Worm (Caenorhabditis elegans) whole organism, early embryonic: ENCODE measurements around the gene ZK622.1.

Source experiments
- aly-1 ChIP-seq: sonication (generic microtip); optimal IDR thresholded peaks from 2 replicates; lab custom pipeline; 2016; ENCODE audit warnings: missing genetic modification characterization, missing compliant biosample characterization
- ama-1 ChIP-seq: fragments of 150-350 bp; optimal IDR thresholded peaks from 2 replicates; lab custom pipeline; 2014
- ceh-13 ChIP-seq: fragments of 200-800 bp; sonication (Bioruptor generic); optimal IDR thresholded peaks from 2 replicates; lab custom pipeline; 2018; ENCODE audit warnings: mild to moderate bottlenecking, missing genetic modification characterization, missing compliant biosample characterization
- ceh-36 ChIP-seq: sonication (generic microtip); optimal IDR thresholded peaks from 2 replicates; lab custom pipeline; 2016; ENCODE audit warnings: missing genetic modification characterization, inconsistent platforms, missing compliant biosample characterization
- ets-7 ChIP-seq: sonication (generic microtip); optimal IDR thresholded peaks from 2 replicates; lab custom pipeline; 2016; ENCODE audit warnings: missing genotype, missing genetic modification characterization, missing compliant biosample characterization
- flt-1 ChIP-seq: fragments of 200-800 bp; sonication (Bioruptor generic); IDR thresholded peaks from 2 replicates; pipeline ENCODE4 v1.3.6; 2022; ENCODE audit warnings: missing genetic modification characterization, missing compliant biosample characterization
- hmbx-1 ChIP-seq: sonication (generic microtip); optimal IDR thresholded peaks from 2 replicates; lab custom pipeline; 2016; ENCODE audit warnings: mild to moderate bottlenecking, missing genetic modification characterization, missing compliant biosample characterization
- hnd-1 ChIP-seq: sonication (generic microtip); optimal IDR thresholded peaks from 2 replicates; lab custom pipeline; 2016; ENCODE audit warnings: missing genetic modification characterization, missing compliant biosample characterization
- pes-1 ChIP-seq: fragments of 200-800 bp; sonication (Bioruptor generic); IDR thresholded peaks from 2 replicates; pipeline ENCODE4 v1.3.6; 2022; ENCODE audit warnings: missing genetic modification reagents, missing genetic modification characterization, missing compliant biosample characterization
- scrt-1 ChIP-seq: fragments of 200-800 bp; sonication (Bioruptor generic); IDR thresholded peaks from 2 replicates; pipeline ENCODE4 v1.3.6; 2022; ENCODE audit warnings: missing genetic modification characterization, missing compliant biosample characterization
- sea-1 ChIP-seq: fragments of 200-800 bp; sonication (Bioruptor generic); conservative IDR thresholded peaks from 2 replicates; pipeline ENCODE4 v1.3.6; 2022; ENCODE audit warnings: missing genetic modification characterization, missing compliant biosample characterization
- tbx-11 ChIP-seq: fragments of 200-800 bp; sonication (Bioruptor generic); IDR thresholded peaks from 2 replicates; pipeline ENCODE4 v1.3.6; 2022; ENCODE audit warnings: missing genetic modification characterization, missing compliant biosample characterization
- tbx-37 ChIP-seq: fragments of 200-800 bp; sonication (Bioruptor generic); conservative IDR thresholded peaks from 2 replicates; pipeline ENCODE4 v1.3.6; 2022; ENCODE audit warnings: missing genetic modification reagents, missing genetic modification characterization, missing compliant biosample characterization
- tra-4 ChIP-seq: sonication (generic microtip); optimal IDR thresholded peaks from 2 replicates; lab custom pipeline; 2017; ENCODE audit warnings: missing genetic modification characterization, missing compliant biosample characterization

DNA sequence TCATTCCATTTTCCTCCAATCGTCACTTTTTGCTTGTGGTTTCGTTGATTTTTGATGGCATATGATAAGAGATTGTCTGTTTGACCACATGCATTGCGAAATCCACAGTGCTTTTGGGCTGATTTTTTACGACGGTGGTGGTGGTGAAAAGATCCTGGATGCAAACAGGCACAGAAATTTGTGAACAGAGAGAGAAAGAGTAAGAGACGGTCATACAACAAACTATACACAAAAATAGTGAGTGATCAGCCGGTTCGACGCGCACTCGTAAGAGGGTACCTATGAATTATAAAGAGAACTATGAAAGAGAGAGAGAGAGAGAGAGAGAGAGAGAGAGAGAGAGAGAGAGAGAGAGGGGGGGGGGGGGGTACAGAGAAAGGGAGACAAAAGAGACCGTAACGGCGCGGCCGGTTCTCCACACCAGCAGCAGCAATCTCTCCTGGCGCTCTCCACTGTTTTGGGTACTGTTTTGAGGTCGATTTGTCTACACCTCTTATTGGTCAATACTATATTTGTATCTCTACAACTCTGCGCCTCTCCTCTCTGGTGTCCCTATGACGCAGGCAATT is 28.2 kb downstream of the ZK622.1 start:
- TF ChIP-seq hnd-1 (no peak), ama-1 (no peak), tbx-37 (GFP tag; lab: Robert Waterston, UW) (no peak), flt-1 (GFP tag; lab: Robert Waterston, UW) (no peak), tra-4 (no peak), ceh-36 (tag; lab: Kevin White, UChicago) (peak; percentile 29), ets-7 (tag; lab: Kevin White, UChicago) (no peak), sea-1 (GFP tag; lab: Robert Waterston, UW) (no peak), pes-1 (GFP tag; lab: Robert Waterston, UW) (no peak), tbx-11 (GFP tag; lab: Robert Waterston, UW) (no peak), hmbx-1 (no peak), scrt-1 (GFP tag; lab: Robert Waterston, UW) (no peak), aly-1 (no peak), ceh-13 (GFP tag; lab: Kevin White, UChicago) (no peak)
